Fruit fly (Drosophila melanogaster): Measurements from ENCODE around the gene CG14323.

Gene CG14323

DNA sequence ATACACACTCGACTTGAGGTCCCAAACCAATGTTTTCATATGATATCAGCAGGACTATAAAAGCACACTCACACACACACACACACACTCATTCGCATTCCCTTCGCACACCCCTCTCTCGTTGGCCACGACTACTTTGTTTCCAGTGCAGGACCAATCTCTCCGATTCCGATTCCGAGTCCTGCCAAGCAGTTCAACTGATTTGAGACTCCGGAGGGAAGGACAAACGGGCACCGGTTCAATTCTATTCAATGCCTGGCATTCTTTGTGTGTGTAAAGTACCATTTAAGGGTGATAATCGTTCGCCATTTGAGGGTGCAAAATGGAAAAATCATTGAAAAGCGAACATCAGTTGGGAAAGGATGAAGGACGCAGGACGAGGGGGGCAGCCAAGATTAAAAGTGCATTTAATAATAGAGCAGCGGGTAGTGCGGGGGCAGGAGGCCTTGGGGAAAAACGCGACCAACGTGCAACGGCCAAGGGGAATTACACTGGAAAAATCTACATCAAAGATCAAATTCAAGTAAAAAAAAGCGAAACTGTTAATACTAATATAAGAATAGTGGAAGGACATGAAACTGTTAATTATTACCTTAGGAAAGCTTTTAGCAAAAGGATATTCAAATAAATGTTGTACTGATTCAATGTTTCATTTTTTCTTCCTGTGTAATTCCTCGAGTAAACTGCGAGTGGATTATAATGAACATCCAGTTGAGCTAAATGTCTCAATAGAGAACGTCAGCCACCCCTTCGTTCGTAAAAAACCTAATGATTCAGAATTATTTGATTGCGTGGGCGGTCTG is 38.1 kb downstream of the CG14323 start:
- no peak for TF ChIP-seq CG17801 (GFP tag; optimal IDR thresholded peaks at IDR 0.05; ENCODE audit: partially characterized antibody)
